Fruit fly (Drosophila melanogaster) S2 (cell line): Measurements from ENCODE around the gene sima.

Experiments
- CG8478 ChIP-seq: fragments of >200 bp; optimal IDR thresholded peaks from 2 replicates; lab custom pipeline; 2018
- CTCF ChIP-seq, 2 experiments: fragments of >200 bp; optimal IDR thresholded peaks; 2 replicates each; lab custom pipeline; 2018

dm6 chr3R:30095381-30095780 is 37.3 kb downstream of the sima start:
- TF ChIP-seq CTCF (optimal IDR thresholded peaks at IDR 0.05; lab: Kevin White, UChicago): no peak
- TF ChIP-seq CG8478 (lab: Kevin White, UChicago): no peak
